Fruit fly (Drosophila melanogaster) whole organism, embryonic: ENCODE results near the gene pygo.

Source experiments
- B-H2 ChIP-seq: fragments of 200-800 bp; sonication (Bioruptor generic); optimal IDR thresholded peaks from 2 replicates; lab custom pipeline; 2018; ENCODE audit warnings: missing biosample characterization, mild to moderate bottlenecking, missing genetic modification characterization
- CG10267 ChIP-seq: fragments of 200-800 bp; sonication (Bioruptor generic); optimal IDR thresholded peaks from 2 replicates; lab custom pipeline; 2018; ENCODE audit warnings: missing biosample characterization, mild to moderate bottlenecking, missing genetic modification characterization, moderate library complexity
- CG10959 ChIP-seq: fragments of 200-800 bp; sonication (Bioruptor generic); IDR thresholded peaks from 2 replicates; pipeline ENCODE4 v1.3.6; 2022; ENCODE audit warnings: missing biosample characterization, missing genetic modification characterization
- CG13624 ChIP-seq: fragments of 200-800 bp; sonication (Bioruptor generic); optimal IDR thresholded peaks from 2 replicates; lab custom pipeline; 2016; ENCODE audit warnings: missing biosample characterization, missing genetic modification characterization
- CG14860 ChIP-seq: fragments of 200-800 bp; sonication (Bioruptor generic); IDR thresholded peaks from 3 replicates; pipeline ENCODE4 v1.3.6; 2022; ENCODE audit warnings: missing biosample characterization, missing genetic modification characterization; ENCODE audit not compliant: partially characterized antibody
- CG15601 ChIP-seq: fragments of 200-800 bp; sonication (Bioruptor generic); optimal IDR thresholded peaks from 3 replicates; lab custom pipeline; 2019; ENCODE audit warnings: missing biosample characterization, mild to moderate bottlenecking, missing genetic modification characterization, moderate library complexity
- CG16813 ChIP-seq: fragments of 200-800 bp; sonication (Bioruptor generic); IDR thresholded peaks from 3 replicates; pipeline ENCODE4 v1.3.6; 2022; ENCODE audit warnings: missing biosample characterization, missing genetic modification characterization; ENCODE audit not compliant: partially characterized antibody
- CG17186 ChIP-seq: fragments of 200-800 bp; sonication (Bioruptor generic); optimal IDR thresholded peaks from 3 replicates; lab custom pipeline; 2017; ENCODE audit warnings: missing biosample characterization, missing genetic modification reagents, missing genetic modification characterization
- CG17328 ChIP-seq: fragments of 200-800 bp; sonication (Bioruptor generic); IDR thresholded peaks from 2 replicates; pipeline ENCODE4 v1.3.6; 2022; ENCODE audit warnings: missing biosample characterization, missing genetic modification characterization
- CG17361 ChIP-seq: fragments of 200-800 bp; sonication (Bioruptor generic); IDR thresholded peaks from 3 replicates; pipeline ENCODE4 v1.3.6; 2022; ENCODE audit warnings: missing biosample characterization, missing genetic modification characterization
- CG17385 ChIP-seq: fragments of 200-800 bp; sonication (Bioruptor generic); optimal IDR thresholded peaks from 3 replicates; lab custom pipeline; 2018; ENCODE audit warnings: missing biosample characterization, mild to moderate bottlenecking, missing genetic modification characterization
- CG2129 ChIP-seq: fragments of 200-800 bp; sonication (Bioruptor generic); IDR thresholded peaks from 2 replicates; pipeline ENCODE4 v1.3.6; 2022; ENCODE audit warnings: missing biosample characterization, missing genetic modification characterization; ENCODE audit not compliant: partially characterized antibody
- CG2678 ChIP-seq: fragments of 200-800 bp; sonication (Bioruptor generic); optimal IDR thresholded peaks from 3 replicates; lab custom pipeline; 2019; ENCODE audit warnings: missing biosample characterization, mild to moderate bottlenecking, missing genetic modification characterization, moderate library complexity
- CG30020 ChIP-seq: fragments of 200-800 bp; optimal IDR thresholded peaks from 2 replicates; lab custom pipeline; 2019; ENCODE audit warnings: missing biosample characterization, mild to moderate bottlenecking, missing genetic modification characterization, moderate library complexity
- CG33557 ChIP-seq: fragments of 200-800 bp; sonication (Bioruptor generic); optimal IDR thresholded peaks from 2 replicates; lab custom pipeline; 2019; ENCODE audit warnings: missing biosample characterization, mild to moderate bottlenecking, missing genetic modification characterization, moderate library complexity
- CG3726 ChIP-seq: fragments of 200-800 bp; sonication (Bioruptor generic); IDR thresholded peaks from 3 replicates; pipeline ENCODE4, ENCODE4 v1.3.6; 2022; ENCODE audit warnings: missing biosample characterization, missing genetic modification characterization
- CG6175 ChIP-seq: fragments of 200-800 bp; sonication (Bioruptor generic); IDR thresholded peaks from 3 replicates; pipeline ENCODE4 v1.3.6; 2022; ENCODE audit warnings: missing biosample characterization, missing genetic modification characterization
- CG6254 ChIP-seq: fragments of 200-800 bp; sonication (Bioruptor generic); optimal IDR thresholded peaks from 3 replicates; lab custom pipeline; 2017; ENCODE audit warnings: mild to moderate bottlenecking, missing biosample characterization, missing genetic modification reagents, missing genetic modification characterization
- CG6765 ChIP-seq: fragments of 200-800 bp; sonication (Bioruptor generic); optimal IDR thresholded peaks from 3 replicates; lab custom pipeline; 2017; ENCODE audit warnings: missing biosample characterization, mild to moderate bottlenecking, missing genetic modification characterization
- CG7357 ChIP-seq: fragments of 200-800 bp; sonication (Bioruptor generic); IDR thresholded peaks from 3 replicates; pipeline ENCODE4 v1.3.6; 2022; ENCODE audit warnings: missing biosample characterization, missing genetic modification characterization
- CG7928 ChIP-seq: fragments of 200-800 bp; sonication (Bioruptor generic); optimal IDR thresholded peaks from 2 replicates; lab custom pipeline; 2017; ENCODE audit warnings: missing biosample characterization, mild to moderate bottlenecking, missing genetic modification characterization
- CG9727 ChIP-seq: fragments of 200-800 bp; sonication (Bioruptor generic); optimal IDR thresholded peaks from 3 replicates; lab custom pipeline; 2017; ENCODE audit warnings: missing biosample characterization, mild to moderate bottlenecking, missing genetic modification characterization
- CG9797 ChIP-seq: fragments of 200-800 bp; sonication (Bioruptor generic); optimal IDR thresholded peaks from 3 replicates; lab custom pipeline; 2018; ENCODE audit warnings: missing biosample characterization, mild to moderate bottlenecking, missing genetic modification characterization
- Elba2 ChIP-seq: fragments of 200-800 bp; sonication (Bioruptor generic); optimal IDR thresholded peaks from 3 replicates; lab custom pipeline; 2016; ENCODE audit warnings: missing biosample characterization, missing genetic modification characterization
- Ets97D ChIP-seq: fragments of 200-800 bp; sonication (Bioruptor generic); optimal IDR thresholded peaks from 3 replicates; lab custom pipeline; 2016; ENCODE audit warnings: missing biosample characterization, missing genetic modification characterization
- HHEX ChIP-seq: fragments of 200-800 bp; sonication (Bioruptor generic); optimal IDR thresholded peaks from 3 replicates; lab custom pipeline; 2017; ENCODE audit warnings: missing biosample characterization, mild to moderate bottlenecking, missing genetic modification characterization, missing genetic modification reagents
- Hand ChIP-seq: fragments of 200-800 bp; sonication (Bioruptor generic); optimal IDR thresholded peaks from 2 replicates; lab custom pipeline; 2017; ENCODE audit warnings: mild to moderate bottlenecking, missing biosample characterization, missing genetic modification reagents, missing genetic modification characterization
- Hr78 ChIP-seq, 2 experiments: fragments of 200-800 bp in 1 of 2; fragments of >200 bp in 1 of 2; sonication (Bioruptor generic) in 1 of 2; optimal IDR thresholded peaks; 2 replicates each; lab custom pipeline; 2017 to 2019; ENCODE audit warnings: missing biosample characterization in 2 of 2, missing genetic modification characterization in 2 of 2, mild to moderate bottlenecking in 1 of 2, moderate library complexity in 1 of 2
- NC2β ChIP-seq: fragments of 200-800 bp; sonication (Bioruptor generic); optimal IDR thresholded peaks from 2 replicates; lab custom pipeline; 2016; ENCODE audit warnings: missing biosample characterization, missing genetic modification characterization
- Nf-YC ChIP-seq: fragments of 200-800 bp; optimal IDR thresholded peaks from 3 replicates; lab custom pipeline; 2019; ENCODE audit warnings: missing biosample characterization, mild to moderate bottlenecking, missing genetic modification characterization, moderate library complexity
- Poxn ChIP-seq: fragments of 200-800 bp; sonication (Bioruptor generic); IDR thresholded peaks from 2 replicates; pipeline ENCODE4 v1.3.6; 2022; ENCODE audit warnings: missing biosample characterization, missing genetic modification characterization
- Stat92E ChIP-seq, 3 experiments: fragments of >200 bp in 2 of 3; fragments of 200-800 bp in 1 of 3; sonication (Bioruptor generic) in 1 of 3; optimal IDR thresholded peaks; 2 replicates each; lab custom pipeline; 2017 to 2019; ENCODE audit warnings: missing biosample characterization in 3 of 3, missing genetic modification characterization in 3 of 3, mild to moderate bottlenecking in 1 of 3, moderate library complexity in 1 of 3
- aop ChIP-seq: fragments of 200-800 bp; sonication (Bioruptor generic); IDR thresholded peaks from 2 replicates; pipeline ENCODE4 v1.3.6; 2022; ENCODE audit warnings: missing biosample characterization, missing genetic modification characterization
- chinmo ChIP-seq: fragments of 200-800 bp; sonication (Bioruptor generic); IDR thresholded peaks from 4 replicates; pipeline ENCODE4 v1.3.6; 2022; ENCODE audit warnings: missing biosample characterization, missing genetic modification characterization; ENCODE audit not compliant: partially characterized antibody
- cwo ChIP-seq: fragments of 200-800 bp; sonication (Bioruptor generic); optimal IDR thresholded peaks from 3 replicates; lab custom pipeline; 2017; ENCODE audit warnings: missing biosample characterization, missing genetic modification characterization, mild to moderate bottlenecking, moderate library complexity, missing genetic modification reagents
- dpn ChIP-seq, 2 experiments: fragments of 200-800 bp; sonication (Bioruptor generic); optimal IDR thresholded peaks; 3 replicates each; lab custom pipeline; 2016; ENCODE audit warnings: missing biosample characterization in 2 of 2, missing genetic modification characterization in 2 of 2
- fd96Cb ChIP-seq: fragments of 200-800 bp; sonication (Bioruptor generic); optimal IDR thresholded peaks from 2 replicates; lab custom pipeline; 2018; ENCODE audit warnings: missing biosample characterization, mild to moderate bottlenecking, missing genetic modification characterization, moderate library complexity
- her ChIP-seq: fragments of 200-800 bp; sonication (Bioruptor generic); optimal IDR thresholded peaks from 2 replicates; lab custom pipeline; 2016; ENCODE audit warnings: missing biosample characterization, missing genetic modification characterization
- insv ChIP-seq, 2 experiments: fragments of 200-800 bp; sonication (Bioruptor generic); optimal IDR thresholded peaks; 3 replicates each; lab custom pipeline; 2016 to 2018; ENCODE audit warnings: missing biosample characterization in 2 of 2, missing genetic modification characterization in 2 of 2
- lab ChIP-seq: fragments of 200-800 bp; sonication (Bioruptor generic); optimal IDR thresholded peaks from 3 replicates; lab custom pipeline; 2017; ENCODE audit warnings: missing biosample characterization, missing genetic modification characterization, mild to moderate bottlenecking, moderate library complexity, missing genetic modification reagents
- lilli ChIP-seq: fragments of 200-800 bp; sonication (Bioruptor generic); optimal IDR thresholded peaks from 3 replicates; lab custom pipeline; 2016; ENCODE audit warnings: missing biosample characterization, missing genetic modification characterization
- nerfin-2 ChIP-seq: fragments of 200-800 bp; sonication (Bioruptor generic); IDR thresholded peaks from 2 replicates; pipeline ENCODE4 v1.3.6; 2022; ENCODE audit warnings: missing biosample characterization, missing genetic modification characterization; ENCODE audit not compliant: partially characterized antibody
- nmo ChIP-seq: fragments of 200-800 bp; sonication (Bioruptor generic); optimal IDR thresholded peaks from 2 replicates; lab custom pipeline; 2018; ENCODE audit warnings: missing biosample characterization, mild to moderate bottlenecking, missing genetic modification characterization, moderate library complexity
- onecut ChIP-seq: fragments of 200-800 bp; sonication (Bioruptor generic); IDR thresholded peaks from 2 replicates; pipeline ENCODE4 v1.3.6; 2022; ENCODE audit warnings: missing biosample characterization, missing genetic modification characterization
- rib ChIP-seq: fragments of 200-800 bp; sonication (Bioruptor generic); IDR thresholded peaks from 2 replicates; pipeline ENCODE4 v1.3.6; 2022; ENCODE audit warnings: missing biosample characterization, missing genetic modification characterization
- row ChIP-seq: fragments of 200-800 bp; sonication (Bioruptor generic); IDR thresholded peaks from 3 replicates; pipeline ENCODE4 v1.3.6; 2022; ENCODE audit warnings: missing biosample characterization, missing genetic modification characterization
- seq ChIP-seq: fragments of 200-800 bp; sonication (Bioruptor generic); IDR thresholded peaks from 2 replicates; pipeline ENCODE4 v1.3.6; 2022; ENCODE audit warnings: missing biosample characterization, missing genetic modification characterization

Gene pygo

dm6 chr3R:31596071-31596883, 15.8 kb upstream of the pygo start, which contains the start of gene RpL6 (continued):
- TF ChIP-seq Stat92E (GFP tag; optimal IDR thresholded peaks at IDR 0.05; lab: Kevin White, UChicago) (peak in 1 of 3 experiments; percentile 49), CG2129 (GFP tag; lab: Robert Waterston, UW) (peak; percentile 41; the same call in 1 of the 2 replicates), Poxn (GFP tag; lab: Robert Waterston, UW) (no peak), lilli (GFP tag; lab: Kevin White, UChicago) (peak; percentile 40), CG10267 (tag; lab: Kevin White, UChicago) (peak; percentile 77), HHEX (GFP tag; lab: Kevin White, UChicago) (peak; percentile 2), CG7928 (GFP tag; lab: Kevin White, UChicago) (peak; percentile 0), CG17361 (GFP tag; lab: Robert Waterston, UW) (peak; percentile 52; the same call in 2 of the 3 replicates), CG17385 (GFP tag; lab: Kevin White, UChicago) (peak; percentile 12), Hand (GFP tag; lab: Kevin White, UChicago) (peak; percentile 54), chinmo (peak; percentile 79; the same call in 2 of the 4 replicates), CG7357 (GFP tag; lab: Robert Waterston, UW) (no peak), CG2678 (peak; percentile 25), CG14860 (GFP tag; lab: Robert Waterston, UW) (peak; percentile 78), CG6175 (GFP tag; lab: Robert Waterston, UW) (no peak), CG30020 (tag; lab: Kevin White, UChicago) (peak; percentile 70), CG10959 (no peak), CG3726 (GFP tag; lab: Robert Waterston, UW) (no peak), Ets97D (GFP tag; lab: Kevin White, UChicago) (peak; percentile 84), B-H2 (peak; percentile 30), CG13624 (peak; percentile 16), CG15601 (tag; lab: Kevin White, UChicago) (peak; percentile 54), CG17186 (GFP tag; lab: Kevin White, UChicago) (peak; percentile 36), CG6765 (peak; percentile 61), aop (no peak), row (GFP tag; lab: Robert Waterston, UW) (peak; percentile 6; the same call in 1 of the 3 replicates), Elba2 (no peak), CG16813 (GFP tag; lab: Robert Waterston, UW) (peak; percentile 82), nerfin-2 (GFP tag; lab: Robert Waterston, UW) (peak; percentile 81), dpn (GFP tag; optimal IDR thresholded peaks at IDR 0.05; lab: Kevin White, UChicago) (peak in 1 of 2 experiments; percentile 3), CG33557 (GFP tag; lab: Kevin White, UChicago) (peak; percentile 46), nmo (GFP tag; lab: Kevin White, UChicago) (peak; percentile 58), CG6254 (GFP tag; lab: Kevin White, UChicago) (peak; percentile 6), insv (GFP tag; optimal IDR thresholded peaks at IDR 0.05; lab: Kevin White, UChicago) (peak in 1 of 2 experiments; percentile 25), rib (no peak), CG9797 (GFP tag; lab: Kevin White, UChicago) (peak; percentile 91), lab (GFP tag; lab: Kevin White, UChicago) (peak; percentile 44), Nf-YC (tag; lab: Kevin White, UChicago) (peak; percentile 33), onecut (GFP tag; lab: Robert Waterston, UW) (peak; percentile 42; the same call in 1 of the 2 replicates), her (GFP tag; lab: Kevin White, UChicago) (peak; percentile 10), fd96Cb (tag; lab: Kevin White, UChicago) (no peak), Hr78 (GFP tag; optimal IDR thresholded peaks at IDR 0.05; lab: Kevin White, UChicago) (no peak), CG17328 (GFP tag; lab: Robert Waterston, UW) (peak; percentile 34; the same call in 1 of the 2 replicates), cwo (GFP tag; lab: Kevin White, UChicago) (peak; percentile 59), CG9727 (GFP tag; lab: Kevin White, UChicago) (peak; percentile 38), NC2β (GFP tag; lab: Kevin White, UChicago) (peak; percentile 39), seq (GFP tag; lab: Robert Waterston, UW) (no peak)
